Fruit fly (Drosophila melanogaster) whole organism, embryonic: ENCODE data around the gene jhamt.

Experiments used
- CG10267 ChIP-seq: fragments of 200-800 bp; sonication (Bioruptor generic); optimal IDR thresholded peaks from 2 replicates; lab custom pipeline; 2018; ENCODE audit warnings: missing biosample characterization, mild to moderate bottlenecking, missing genetic modification characterization, moderate library complexity
- CG10462 ChIP-seq: fragments of 200-800 bp; sonication (Bioruptor generic); optimal IDR thresholded peaks from 2 replicates; lab custom pipeline; 2016; ENCODE audit warnings: missing biosample characterization, missing genetic modification characterization
- CG11723 ChIP-seq: fragments of 200-800 bp; sonication (Bioruptor generic); optimal IDR thresholded peaks from 2 replicates; lab custom pipeline; 2017; ENCODE audit warnings: missing biosample characterization, mild to moderate bottlenecking, missing genetic modification characterization
- CG12104 ChIP-seq: fragments of 200-800 bp; sonication (Bioruptor generic); optimal IDR thresholded peaks from 3 replicates; lab custom pipeline; 2016; ENCODE audit warnings: missing biosample characterization, missing genetic modification characterization
- CG13775 ChIP-seq: fragments of 200-800 bp; sonication (Bioruptor generic); optimal IDR thresholded peaks from 3 replicates; lab custom pipeline; 2017; ENCODE audit warnings: missing biosample characterization, mild to moderate bottlenecking, missing genetic modification characterization
- CG30403 ChIP-seq: fragments of 200-800 bp; sonication (Bioruptor generic); optimal IDR thresholded peaks from 3 replicates; lab custom pipeline; 2016; ENCODE audit warnings: missing biosample characterization, missing genetic modification characterization
- CG9727 ChIP-seq: fragments of 200-800 bp; sonication (Bioruptor generic); optimal IDR thresholded peaks from 3 replicates; lab custom pipeline; 2017; ENCODE audit warnings: missing biosample characterization, mild to moderate bottlenecking, missing genetic modification characterization
- CkIIα-i1 ChIP-seq: fragments of 200-800 bp; sonication (Bioruptor generic); IDR thresholded peaks from 2 replicates; pipeline ENCODE4 v1.3.6; 2022; ENCODE audit warnings: missing biosample characterization, missing genetic modification characterization
- Dbx ChIP-seq: fragments of 200-800 bp; sonication (Bioruptor generic); IDR thresholded peaks from 3 replicates; pipeline ENCODE4 v1.3.6; 2022; ENCODE audit warnings: missing biosample characterization, missing genetic modification characterization

- no peak for TF ChIP-seq CG12104 (GFP tag; lab: Kevin White, UChicago)
- no peak for TF ChIP-seq CG11723 (GFP tag; lab: Kevin White, UChicago)
- TF ChIP-seq CG13775 = no peak
- TF ChIP-seq CkIIα-i1 (GFP tag; lab: Robert Waterston, UW) = no peak
- TF ChIP-seq CG10462 (GFP tag; lab: Kevin White, UChicago) = no peak
- no peak for TF ChIP-seq CG30403 (GFP tag; lab: Kevin White, UChicago)
- TF ChIP-seq CG10267 (tag; lab: Kevin White, UChicago) = no peak
- no peak for TF ChIP-seq CG9727
- no peak for TF ChIP-seq Dbx
Observed at dm6 chr2L:16337785-16338184, 27.9 kb upstream of the jhamt start, which contains the start of gene CG31817.
